Fruit fly (Drosophila melanogaster) whole organism, wandering third instar larva: ENCODE measurements around the gene upSET.

ENCODE experiments used
- Abd-B ChIP-seq: fragments of >200 bp; optimal IDR thresholded peaks from 2 replicates; lab custom pipeline; 2017; ENCODE audit warnings: missing biosample characterization, missing genetic modification characterization
- CG32264 ChIP-seq: fragments of 200-800 bp; sonication (Bioruptor generic); optimal IDR thresholded peaks from 2 replicates; lab custom pipeline; 2016; ENCODE audit warnings: missing biosample characterization, missing genetic modification characterization
- CG9705 ChIP-seq: fragments of 200-800 bp; sonication (Bioruptor generic); optimal IDR thresholded peaks from 2 replicates; lab custom pipeline; 2018; ENCODE audit warnings: missing biosample characterization, mild to moderate bottlenecking, missing genetic modification characterization
- CrebA ChIP-seq: fragments of 200-800 bp; sonication (Bioruptor generic); optimal IDR thresholded peaks from 2 replicates; lab custom pipeline; 2016; ENCODE audit warnings: missing biosample characterization, mild to moderate bottlenecking, missing genetic modification characterization, borderline replicate concordance
- Dfd ChIP-seq: fragments of >200 bp; optimal IDR thresholded peaks from 2 replicates; lab custom pipeline; 2017; ENCODE audit warnings: missing biosample characterization, missing genetic modification characterization
- Dif ChIP-seq: fragments of 200-275, 200-300 bp; sonication (Bioruptor generic); optimal IDR thresholded peaks from 2 replicates; lab custom pipeline; 2018; ENCODE audit warnings: missing biosample characterization, missing genetic modification characterization; ENCODE audit not compliant: partially characterized antibody
- GATAd ChIP-seq: sonication (Bioruptor generic); optimal IDR thresholded peaks from 2 replicates; lab custom pipeline; 2016; ENCODE audit warnings: missing biosample characterization, missing genetic modification characterization
- HLH106 ChIP-seq: fragments of 200-800 bp; optimal IDR thresholded peaks from 3 replicates; lab custom pipeline; 2019; ENCODE audit warnings: missing biosample characterization, mild to moderate bottlenecking, missing genetic modification characterization, moderate library complexity
- Hnf4 ChIP-seq: fragments of 200-800 bp; sonication (Bioruptor generic); optimal IDR thresholded peaks from 2 replicates; lab custom pipeline; 2016; ENCODE audit warnings: missing biosample characterization, mild to moderate bottlenecking, missing genetic modification characterization
- Hr78 ChIP-seq: fragments of >200 bp; optimal IDR thresholded peaks from 2 replicates; lab custom pipeline; 2017; ENCODE audit warnings: missing biosample characterization, missing genetic modification characterization
- Hr83 ChIP-seq: fragments of 200-300 bp; sonication (Bioruptor generic); optimal IDR thresholded peaks from 2 replicates; lab custom pipeline; 2016; ENCODE audit warnings: missing biosample characterization, mild to moderate bottlenecking, missing genetic modification characterization, moderate library complexity; ENCODE audit not compliant: poor library complexity, severe bottlenecking
- Jra ChIP-seq: sonication (Bioruptor generic); optimal IDR thresholded peaks from 2 replicates; lab custom pipeline; 2016; ENCODE audit warnings: missing biosample characterization, missing genetic modification characterization
- Mio ChIP-seq: sonication (Bioruptor generic); optimal IDR thresholded peaks from 2 replicates; lab custom pipeline; 2016; ENCODE audit warnings: missing biosample characterization, missing genetic modification characterization
- Myc ChIP-seq: fragments of >200 bp; optimal IDR thresholded peaks from 2 replicates; lab custom pipeline; 2017
- N ChIP-seq: fragments of >200 bp; optimal IDR thresholded peaks from 2 replicates; lab custom pipeline; 2018; ENCODE audit warnings: missing biosample characterization, missing external identifiers, missing genetic modification characterization
- OdsH ChIP-seq: fragments of 200-800 bp; sonication (Bioruptor generic); optimal IDR thresholded peaks from 2 replicates; lab custom pipeline; 2016; ENCODE audit warnings: missing biosample characterization, mild to moderate bottlenecking, missing genetic modification characterization
- Rel ChIP-seq, 2 experiments: fragments of 200-800 bp; sonication (Bioruptor generic) in 1 of 2; optimal IDR thresholded peaks; 2 replicates in 1 of 2; 3 replicates in 1 of 2; lab custom pipeline; 2016 to 2019; ENCODE audit warnings: mild to moderate bottlenecking in 2 of 2, missing biosample characterization in 2 of 2, missing genetic modification characterization in 2 of 2, moderate library complexity in 1 of 2
- Sp1 ChIP-seq: fragments of 200-800 bp; sonication (Bioruptor generic); optimal IDR thresholded peaks from 3 replicates; lab custom pipeline; 2019; ENCODE audit warnings: missing biosample characterization, mild to moderate bottlenecking, missing genetic modification characterization, moderate library complexity
- Vsx2 ChIP-seq: fragments of 200-300, 225-300 bp; sonication (Bioruptor generic); optimal IDR thresholded peaks from 2 replicates; lab custom pipeline; 2018; ENCODE audit warnings: missing biosample characterization, missing genetic modification characterization; ENCODE audit not compliant: partially characterized antibody
- br ChIP-seq: fragments of 200-800 bp; sonication (Bioruptor generic); optimal IDR thresholded peaks from 2 replicates; lab custom pipeline; 2016; ENCODE audit warnings: missing biosample characterization, missing genetic modification characterization
- brk ChIP-seq: fragments of 200-800 bp; sonication (Bioruptor generic); optimal IDR thresholded peaks from 2 replicates; lab custom pipeline; 2016; ENCODE audit warnings: missing biosample characterization, mild to moderate bottlenecking, missing genetic modification characterization
- dl ChIP-seq, 2 experiments: fragments of 175-275, 200-275 bp in 1 of 2; fragments of 200-275 bp in 1 of 2; sonication (Bioruptor generic); optimal IDR thresholded peaks; lab custom pipeline; 2018; ENCODE audit warnings: mild to moderate bottlenecking in 2 of 2, missing biosample characterization in 2 of 2, missing genetic modification characterization in 2 of 2, moderate library complexity in 2 of 2; ENCODE audit not compliant: partially characterized antibody in 2 of 2, insufficient read depth in 1 of 2
- dmrt93B ChIP-seq: fragments of 200-800 bp; sonication (Bioruptor generic); optimal IDR thresholded peaks from 2 replicates; lab custom pipeline; 2018; ENCODE audit warnings: missing biosample characterization, mild to moderate bottlenecking, missing genetic modification characterization
- dsf ChIP-seq: sonication (Bioruptor generic); optimal IDR thresholded peaks from 2 replicates; lab custom pipeline; 2016; ENCODE audit warnings: missing biosample characterization, missing genetic modification characterization, borderline replicate concordance
- ey ChIP-seq: fragments of 200-800 bp; sonication (Bioruptor generic); optimal IDR thresholded peaks from 2 replicates; lab custom pipeline; 2016; ENCODE audit warnings: missing biosample characterization, missing genetic modification characterization
- foxo ChIP-seq, 2 experiments: fragments of 200-800 bp; sonication (Bioruptor generic); optimal IDR thresholded peaks; 2 replicates in 1 of 2; 3 replicates in 1 of 2; lab custom pipeline; 2016 to 2017; ENCODE audit warnings: missing biosample characterization in 2 of 2, missing genetic modification characterization in 2 of 2
- fru ChIP-seq: fragments of 200-800 bp; sonication (Bioruptor generic); optimal IDR thresholded peaks from 3 replicates; lab custom pipeline; 2016; ENCODE audit warnings: missing biosample characterization, mild to moderate bottlenecking, missing genetic modification characterization
- h ChIP-seq: fragments of 200-800 bp; sonication (Bioruptor generic); optimal IDR thresholded peaks from 3 replicates; lab custom pipeline; 2016; ENCODE audit warnings: missing biosample characterization, mild to moderate bottlenecking, missing genetic modification characterization
- jim ChIP-seq: fragments of 175-275, 200-325 bp; sonication (Bioruptor generic); optimal IDR thresholded peaks from 2 replicates; lab custom pipeline; 2016; ENCODE audit warnings: missing biosample characterization, mild to moderate bottlenecking, missing genetic modification characterization
- lola ChIP-seq: fragments of >200 bp; optimal IDR thresholded peaks from 2 replicates; lab custom pipeline; 2017; ENCODE audit warnings: missing biosample characterization, missing genetic modification characterization
- pan ChIP-seq: fragments of >200 bp; optimal IDR thresholded peaks from 2 replicates; lab custom pipeline; 2017
- psq ChIP-seq: fragments of 200-800 bp; sonication (Bioruptor generic); optimal IDR thresholded peaks from 3 replicates; lab custom pipeline; 2017; ENCODE audit warnings: missing biosample characterization, mild to moderate bottlenecking, missing genetic modification characterization, moderate library complexity
- rgr ChIP-seq: fragments of 200-800 bp; sonication (Bioruptor generic); optimal IDR thresholded peaks from 3 replicates; lab custom pipeline; 2016; ENCODE audit warnings: missing biosample characterization, mild to moderate bottlenecking, missing genetic modification characterization
- sage ChIP-seq: fragments of 200-800 bp; sonication (Bioruptor generic); optimal IDR thresholded peaks from 2 replicates; lab custom pipeline; 2016; ENCODE audit warnings: missing biosample characterization, mild to moderate bottlenecking, missing genetic modification characterization
- sv ChIP-seq: fragments of 200-800 bp; sonication (Bioruptor generic); optimal IDR thresholded peaks from 3 replicates; lab custom pipeline; 2016; ENCODE audit warnings: missing biosample characterization, missing genetic modification characterization
- tai ChIP-seq: sonication (Bioruptor generic); optimal IDR thresholded peaks from 2 replicates; lab custom pipeline; 2016; ENCODE audit warnings: missing biosample characterization, missing genetic modification characterization
- usp ChIP-seq: fragments of >200 bp; optimal IDR thresholded peaks from 2 replicates; lab custom pipeline; 2017; ENCODE audit warnings: missing biosample characterization, missing genetic modification characterization
- woc ChIP-seq: sonication (Bioruptor generic); optimal IDR thresholded peaks from 2 replicates; lab custom pipeline; 2016; ENCODE audit warnings: missing biosample characterization, mild to moderate bottlenecking, missing genetic modification characterization

Gene upSET

DNA sequence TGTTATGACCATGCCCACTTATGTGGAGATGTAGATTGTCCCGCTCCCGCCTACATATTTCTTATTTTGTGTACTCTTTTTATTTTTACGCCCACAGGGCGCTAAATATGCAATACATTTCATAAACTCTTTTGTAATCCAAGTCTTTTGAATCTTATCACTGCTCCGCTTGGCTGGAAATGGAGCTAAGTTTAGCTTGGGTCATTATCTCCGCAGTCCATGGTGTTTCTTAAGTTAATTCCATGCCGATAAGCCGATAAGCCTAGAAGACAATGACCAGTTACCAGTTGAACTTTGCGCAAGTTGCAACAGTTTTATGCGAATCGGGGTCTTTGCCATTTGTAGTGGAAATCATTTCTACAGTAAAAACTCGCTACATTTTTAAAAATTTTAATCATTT is 5.5 kb upstream of the upSET start:
- TF ChIP-seq jim (GFP tag; lab: Kevin White, UChicago) = no peak
- no peak for TF ChIP-seq foxo (GFP tag; optimal IDR thresholded peaks at IDR 0.05; lab: Kevin White, UChicago)
- TF ChIP-seq Sp1 (GFP tag; lab: Kevin White, UChicago) = no peak
- TF ChIP-seq tai (GFP tag; lab: Kevin White, UChicago) = no peak
- no peak for TF ChIP-seq Vsx2
- TF ChIP-seq OdsH (GFP tag; lab: Kevin White, UChicago) = no peak
- TF ChIP-seq br = no peak
- TF ChIP-seq rgr (GFP tag; lab: Kevin White, UChicago) = no peak
- no peak for TF ChIP-seq Dfd (GFP tag; lab: Kevin White, UChicago)
- TF ChIP-seq CrebA (GFP tag; lab: Kevin White, UChicago) = no peak

DNA sequence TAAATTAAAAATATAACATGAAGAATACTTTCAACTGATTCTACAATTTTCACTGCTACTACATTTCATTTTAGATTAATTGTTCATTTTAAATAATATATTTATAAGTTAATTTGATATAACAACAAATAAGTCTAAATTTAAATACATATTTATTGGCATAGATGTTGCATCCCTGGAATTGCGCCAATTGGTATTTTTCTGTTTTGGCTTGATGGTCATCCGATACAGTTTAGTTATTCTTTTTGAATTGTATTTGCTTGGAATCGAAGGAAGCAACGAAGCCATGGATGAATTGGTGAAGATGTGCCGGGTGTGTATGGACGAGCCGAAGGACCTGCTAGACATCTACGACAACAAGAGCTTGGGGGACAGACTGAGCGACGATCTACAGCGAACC is 4.9 kb upstream of the upSET start, which contains the start of gene CG17361:
CG17361 (plus strand) TSS at position 200 of the 400 bp plus-strand sequence.
- TF ChIP-seq tai (GFP tag; lab: Kevin White, UChicago) (no peak), HLH106 (tag; lab: Kevin White, UChicago) (peak; percentile 23), CG9705 (GFP tag; lab: Kevin White, UChicago) (no peak), ey (no peak), usp (GFP tag; lab: Kevin White, UChicago) (no peak), sv (GFP tag; lab: Kevin White, UChicago) (no peak), Rel (GFP tag; optimal IDR thresholded peaks at IDR 0.05; lab: Kevin White, UChicago) (no peak), Rel (tag; optimal IDR thresholded peaks at IDR 0.05; lab: Kevin White, UChicago) (no peak), dl (GFP tag; optimal IDR thresholded peaks at IDR 0.05; lab: Kevin White, UChicago; ENCODE audit: insufficient read depth in 1 of 2, partially characterized antibody in 2 of 2) (no peak)

DNA sequence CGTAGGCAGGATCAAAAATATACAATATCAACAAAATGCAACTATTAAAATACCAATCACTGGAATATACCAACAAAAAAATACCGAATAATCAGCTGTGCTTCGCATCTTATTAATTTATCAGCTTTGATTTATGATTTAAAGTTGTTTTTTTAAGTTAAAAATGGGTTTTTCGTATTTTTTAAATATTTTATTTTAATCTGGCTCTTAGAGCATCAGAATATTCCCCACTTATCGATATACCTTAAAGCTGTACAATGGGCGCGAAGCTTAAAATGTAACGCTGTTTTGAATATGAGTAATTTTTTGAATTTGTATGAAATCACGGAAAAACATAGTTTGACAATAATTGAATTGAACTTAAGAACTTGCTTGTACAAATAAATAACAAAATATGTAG is 2.7 kb upstream of the upSET start, which contains the start of gene CG17359:
CG17359 (minus strand) TSS at position 48 of the 400 bp plus-strand sequence.
- no peak for TF ChIP-seq foxo (GFP tag; optimal IDR thresholded peaks at IDR 0.05; lab: Kevin White, UChicago)
- TF ChIP-seq ey = no peak
- no peak for TF ChIP-seq sv (GFP tag; lab: Kevin White, UChicago)
- no peak for TF ChIP-seq GATAd (GFP tag; lab: Kevin White, UChicago)
- TF ChIP-seq OdsH (GFP tag; lab: Kevin White, UChicago) = no peak
- no peak for TF ChIP-seq psq (GFP tag; lab: Kevin White, UChicago)
- no peak for TF ChIP-seq dsf
- TF ChIP-seq Dif = no peak

DNA sequence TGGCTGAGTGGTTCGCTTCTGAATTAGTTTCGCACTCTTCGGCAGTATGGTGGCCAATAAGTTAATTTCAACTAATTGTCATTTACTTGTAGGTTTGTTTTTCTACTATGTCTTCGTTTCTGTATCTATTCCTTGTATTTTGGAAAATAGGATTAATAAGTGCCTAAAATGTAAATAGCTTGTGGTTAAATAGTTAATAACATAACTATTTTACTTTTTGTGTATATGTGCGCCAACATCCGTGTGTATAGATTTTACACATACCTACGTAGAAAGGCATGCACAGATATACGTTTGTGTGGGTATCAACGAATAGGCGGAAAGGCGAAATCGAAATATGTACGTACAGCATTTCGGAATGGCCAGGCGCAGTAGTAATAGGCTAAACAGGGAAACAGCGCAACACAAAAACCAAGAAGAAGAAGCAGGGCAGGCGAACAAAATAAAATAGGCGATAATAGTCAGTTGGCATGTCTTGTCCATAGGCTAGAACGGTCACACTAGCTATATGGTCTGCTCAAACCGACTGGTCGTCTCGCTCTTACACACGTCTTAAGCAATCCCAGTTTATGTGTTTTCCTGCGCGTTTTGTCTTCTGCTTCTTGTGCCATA is 703 bp downstream of the upSET start:
- no peak for TF ChIP-seq pan (lab: Kevin White, UChicago)
- no peak for TF ChIP-seq Dfd (GFP tag; lab: Kevin White, UChicago)
- no peak for TF ChIP-seq lola (GFP tag; lab: Kevin White, UChicago)
- TF ChIP-seq foxo (GFP tag; optimal IDR thresholded peaks at IDR 0.05; lab: Kevin White, UChicago) = no peak
- peak; percentile 32 for TF ChIP-seq Dif
- TF ChIP-seq sv (GFP tag; lab: Kevin White, UChicago) = no peak
- TF ChIP-seq br = peak; percentile 21
- TF ChIP-seq dsf = no peak
- TF ChIP-seq OdsH (GFP tag; lab: Kevin White, UChicago) = no peak
- TF ChIP-seq fru (GFP tag; lab: Kevin White, UChicago) = no peak
- TF ChIP-seq CrebA (GFP tag; lab: Kevin White, UChicago) = no peak
- TF ChIP-seq CG32264 (GFP tag; lab: Kevin White, UChicago) = no peak
- TF ChIP-seq brk (GFP tag; lab: Kevin White, UChicago) = no peak
- no peak for TF ChIP-seq N
- no peak for TF ChIP-seq usp (GFP tag; lab: Kevin White, UChicago)
- TF ChIP-seq ey = no peak
- peak; percentile 30 for TF ChIP-seq Jra (GFP tag; lab: Kevin White, UChicago)
- no peak for TF ChIP-seq rgr (GFP tag; lab: Kevin White, UChicago)
- TF ChIP-seq Hnf4 = no peak
- TF ChIP-seq GATAd (GFP tag; lab: Kevin White, UChicago) = no peak
- TF ChIP-seq sage (GFP tag; lab: Kevin White, UChicago) = peak; percentile 28
- no peak for TF ChIP-seq Sp1 (GFP tag; lab: Kevin White, UChicago)
- no peak for TF ChIP-seq Vsx2
- TF ChIP-seq Hr83 (GFP tag; lab: Kevin White, UChicago) = no peak
- no peak for TF ChIP-seq CG9705 (GFP tag; lab: Kevin White, UChicago)
- TF ChIP-seq Abd-B (GFP tag; lab: Kevin White, UChicago) = no peak
- TF ChIP-seq tai (GFP tag; lab: Kevin White, UChicago) = no peak
- no peak for TF ChIP-seq dl (GFP tag; optimal IDR thresholded peaks at IDR 0.05; lab: Kevin White, UChicago; ENCODE audit: insufficient read depth in 1 of 2, partially characterized antibody in 2 of 2)
- no peak for TF ChIP-seq HLH106 (tag; lab: Kevin White, UChicago)
- TF ChIP-seq Rel (GFP tag; optimal IDR thresholded peaks at IDR 0.05; lab: Kevin White, UChicago) = no peak
- TF ChIP-seq Rel (tag; optimal IDR thresholded peaks at IDR 0.05; lab: Kevin White, UChicago) = peak; percentile 47
- TF ChIP-seq psq (GFP tag; lab: Kevin White, UChicago) = peak; percentile 100
- TF ChIP-seq h (GFP tag; lab: Kevin White, UChicago) = no peak
- no peak for TF ChIP-seq jim (GFP tag; lab: Kevin White, UChicago)
- no peak for TF ChIP-seq Myc (lab: Kevin White, UChicago)
- no peak for TF ChIP-seq dmrt93B
- TF ChIP-seq woc (GFP tag; lab: Kevin White, UChicago) = no peak
- no peak for TF ChIP-seq Mio (GFP tag; lab: Kevin White, UChicago)
- TF ChIP-seq Hr78 (GFP tag; lab: Kevin White, UChicago) = no peak
